Worm (Caenorhabditis elegans) whole organism, L2 larva: ENCODE data around the gene F20C5.7.

Experiments
- C34F6.9 ChIP-seq: fragments of 150-350 bp; optimal IDR thresholded peaks from 2 replicates; lab custom pipeline; 2014; ENCODE audit warnings: missing biosample characterization, missing genetic modification characterization
- F13H6.1 ChIP-seq: sonication (generic microtip); optimal IDR thresholded peaks from 2 replicates; lab custom pipeline; 2016; ENCODE audit warnings: missing genetic modification characterization, missing compliant biosample characterization
- R02D3.7 ChIP-seq: fragments of 150-350 bp; optimal IDR thresholded peaks from 2 replicates; lab custom pipeline; 2014; ENCODE audit warnings: missing biosample characterization, missing genetic modification characterization
- Y55F3AM.14 ChIP-seq: fragments of 200-800 bp; sonication (Bioruptor generic); optimal IDR thresholded peaks from 2 replicates; lab custom pipeline; 2018; ENCODE audit warnings: mild to moderate bottlenecking, missing genetic modification characterization, missing compliant biosample characterization
- ZK546.5 ChIP-seq: sonication (generic microtip); optimal IDR thresholded peaks from 2 replicates; lab custom pipeline; 2017; ENCODE audit warnings: missing biosample characterization, missing genetic modification characterization
- alr-1 ChIP-seq: fragments of 150-350 bp; optimal IDR thresholded peaks from 2 replicates; lab custom pipeline; 2014; ENCODE audit warnings: missing biosample characterization, missing genetic modification characterization
- aly-2 ChIP-seq: fragments of 150-350 bp; optimal IDR thresholded peaks from 2 replicates; lab custom pipeline; 2014; ENCODE audit warnings: missing biosample characterization, missing genetic modification characterization
- ama-1 ChIP-seq: fragments of 150-350 bp; optimal IDR thresholded peaks from 2 replicates; lab custom pipeline; 2018; ENCODE audit warnings: inconsistent platforms
- blmp-1 ChIP-seq: sonication (generic microtip); optimal IDR thresholded peaks from 2 replicates; lab custom pipeline; 2017; ENCODE audit warnings: missing genetic modification characterization, mild to moderate bottlenecking, missing compliant biosample characterization, antibody characterized with exemption, moderate library complexity; ENCODE audit not compliant: insufficient read depth
- ceh-16 ChIP-seq: fragments of 150-350 bp; optimal IDR thresholded peaks from 2 replicates; lab custom pipeline; 2014; ENCODE audit warnings: missing biosample characterization, missing genetic modification characterization
- ceh-82 ChIP-seq: fragments of 150-350 bp; optimal IDR thresholded peaks from 2 replicates; lab custom pipeline; 2014; ENCODE audit warnings: missing biosample characterization, missing genetic modification characterization
- crh-2 ChIP-seq: sonication (generic microtip); optimal IDR thresholded peaks from 2 replicates; lab custom pipeline; 2017; ENCODE audit warnings: missing biosample characterization, missing genetic modification characterization
- dmd-4 ChIP-seq: sonication (generic microtip); optimal IDR thresholded peaks from 2 replicates; lab custom pipeline; 2017; ENCODE audit warnings: missing biosample characterization, missing genetic modification characterization
- egl-27 ChIP-seq: sonication (generic microtip); optimal IDR thresholded peaks from 3 replicates; lab custom pipeline; 2017; ENCODE audit warnings: missing biosample characterization, missing genetic modification reagents, missing genetic modification characterization
- elt-3 ChIP-seq: sonication (generic microtip); optimal IDR thresholded peaks from 2 replicates; lab custom pipeline; 2017; ENCODE audit warnings: missing biosample characterization, missing genetic modification characterization
- fos-1 ChIP-seq: fragments of 150-350 bp; optimal IDR thresholded peaks from 2 replicates; lab custom pipeline; 2014; ENCODE audit warnings: missing biosample characterization, missing genetic modification characterization
- gmeb-1 ChIP-seq: fragments of 150-350 bp; optimal IDR thresholded peaks from 2 replicates; lab custom pipeline; 2014; ENCODE audit warnings: missing biosample characterization, missing genetic modification characterization
- lin-11 ChIP-seq: fragments of 150-350 bp; sonication (generic microtip); optimal IDR thresholded peaks from 2 replicates; lab custom pipeline; 2014; ENCODE audit warnings: missing biosample characterization, missing genetic modification characterization, inconsistent platforms, mixed read lengths
- lin-13 ChIP-seq: fragments of 150-350 bp; optimal IDR thresholded peaks from 2 replicates; lab custom pipeline; 2014; ENCODE audit warnings: missing biosample characterization, missing genetic modification reagents, missing genetic modification characterization
- lin-39 ChIP-seq: fragments of 150-350 bp; optimal IDR thresholded peaks from 2 replicates; lab custom pipeline; 2014; ENCODE audit warnings: missing biosample characterization, missing genetic modification reagents, missing genetic modification characterization
- lsy-2 ChIP-seq, 2 experiments: fragments of 150-350 bp in 1 of 2; sonication (generic microtip) in 1 of 2; optimal IDR thresholded peaks; 2 replicates each; lab custom pipeline; 2014 to 2017; ENCODE audit warnings: missing biosample characterization in 2 of 2, missing genetic modification characterization in 2 of 2
- mbf-1 ChIP-seq: sonication (generic microtip); optimal IDR thresholded peaks from 2 replicates; lab custom pipeline; 2017; ENCODE audit warnings: missing biosample characterization, missing genetic modification characterization
- mdl-1 ChIP-seq, 2 experiments: fragments of 150-350 bp in 1 of 2; sonication (generic microtip) in 1 of 2; optimal IDR thresholded peaks; 2 replicates each; lab custom pipeline; 2017; ENCODE audit warnings: missing biosample characterization in 2 of 2, missing genetic modification characterization in 2 of 2
- nhr-11 ChIP-seq: fragments of 150-350 bp; optimal IDR thresholded peaks from 2 replicates; lab custom pipeline; 2014; ENCODE audit warnings: missing biosample characterization, missing genetic modification characterization
- nhr-12 ChIP-seq: fragments of 150-350 bp; optimal IDR thresholded peaks from 2 replicates; lab custom pipeline; 2014; ENCODE audit warnings: missing biosample characterization, missing genetic modification characterization
- nhr-129 ChIP-seq: fragments of 150-350 bp; optimal IDR thresholded peaks from 2 replicates; lab custom pipeline; 2014; ENCODE audit warnings: missing biosample characterization, missing genetic modification characterization
- nhr-21 ChIP-seq: fragments of 150-350 bp; optimal IDR thresholded peaks from 2 replicates; lab custom pipeline; 2014; ENCODE audit warnings: missing biosample characterization, missing genetic modification characterization
- nhr-25 ChIP-seq: fragments of 150-350 bp; sonication (generic microtip); optimal IDR thresholded peaks from 3 replicates; lab custom pipeline; 2014; ENCODE audit warnings: missing biosample characterization, missing genetic modification characterization
- nhr-6 ChIP-seq: fragments of 150-350 bp; optimal IDR thresholded peaks from 2 replicates; lab custom pipeline; 2014; ENCODE audit warnings: missing biosample characterization, missing genetic modification characterization
- nhr-77 ChIP-seq: fragments of 150-350 bp; optimal IDR thresholded peaks from 2 replicates; lab custom pipeline; 2014; ENCODE audit warnings: missing biosample characterization, missing genetic modification characterization
- peb-1 ChIP-seq: fragments of 150-350 bp; optimal IDR thresholded peaks from 2 replicates; lab custom pipeline; 2014; ENCODE audit warnings: missing biosample characterization, missing genetic modification characterization
- sem-4 ChIP-seq: fragments of 150-350 bp; optimal IDR thresholded peaks from 2 replicates; lab custom pipeline; 2014; ENCODE audit warnings: missing biosample characterization, missing genetic modification reagents, missing genetic modification characterization
- skn-1 ChIP-seq: sonication (generic microtip); optimal IDR thresholded peaks from 2 replicates; lab custom pipeline; 2017; ENCODE audit warnings: missing biosample characterization, missing genetic modification characterization
- sma-3 ChIP-seq: sonication (generic microtip); optimal IDR thresholded peaks from 2 replicates; lab custom pipeline; 2016; ENCODE audit warnings: missing genetic modification reagents, missing genetic modification characterization, missing compliant biosample characterization
- sma-9 ChIP-seq, 2 experiments: fragments of 150-350 bp in 1 of 2; sonication (generic microtip) in 1 of 2; optimal IDR thresholded peaks; 2 replicates each; lab custom pipeline; 2014 to 2016; ENCODE audit warnings: missing genetic modification characterization in 2 of 2, mild to moderate bottlenecking in 1 of 2, missing biosample characterization in 1 of 2, missing compliant biosample characterization in 1 of 2, missing genetic modification reagents in 1 of 2, moderate library complexity in 1 of 2
- snpc-4 ChIP-seq: fragments of 150-350 bp; optimal IDR thresholded peaks from 2 replicates; lab custom pipeline; 2014; ENCODE audit warnings: missing biosample characterization, missing genetic modification characterization
- unc-39 ChIP-seq: fragments of 150-350 bp; optimal IDR thresholded peaks from 2 replicates; lab custom pipeline; 2014; ENCODE audit warnings: missing biosample characterization, missing genetic modification characterization
- unc-55 ChIP-seq: fragments of 150-350 bp; sonication (generic microtip); optimal IDR thresholded peaks from 3 replicates; lab custom pipeline; 2014; ENCODE audit warnings: missing biosample characterization, missing genetic modification reagents, missing genetic modification characterization
- unc-62 ChIP-seq: fragments of 150-350 bp; optimal IDR thresholded peaks from 2 replicates; lab custom pipeline; 2014; ENCODE audit warnings: missing biosample characterization, missing genetic modification reagents, missing genetic modification characterization
- zag-1 ChIP-seq: fragments of 150-350 bp; optimal IDR thresholded peaks from 2 replicates; lab custom pipeline; 2014; ENCODE audit warnings: missing biosample characterization, missing genetic modification characterization
- ztf-1 ChIP-seq: fragments of 200-800 bp; sonication (Bioruptor generic); conservative IDR thresholded peaks from 2 replicates; pipeline ENCODE4 v1.3.6; 2022; ENCODE audit warnings: missing genetic modification characterization, missing compliant biosample characterization
- ztf-11 ChIP-seq: sonication (generic microtip); optimal IDR thresholded peaks from 2 replicates; lab custom pipeline; 2017; ENCODE audit warnings: missing biosample characterization, missing genetic modification characterization
- ztf-4 ChIP-seq: fragments of 150-350 bp; optimal IDR thresholded peaks from 2 replicates; lab custom pipeline; 2014; ENCODE audit warnings: missing biosample characterization, missing genetic modification characterization

F20C5.7 gene

ce11 chrIV:8754146-8754545 lies 8.7 kb upstream of the F20C5.7 start:
- TF ChIP-seq elt-3 = no peak
- TF ChIP-seq lin-13 = no peak
- TF ChIP-seq ztf-1 = no peak
- no peak for TF ChIP-seq lin-39 (tag; lab: Kevin White, UChicago)
- no peak for TF ChIP-seq nhr-6
- no peak for TF ChIP-seq R02D3.7 (tag; lab: Kevin White, UChicago)
- TF ChIP-seq blmp-1 (tag; lab: Kevin White, UChicago) = no peak
- TF ChIP-seq mbf-1 (tag; lab: Kevin White, UChicago) = no peak
- TF ChIP-seq nhr-129 = no peak
- no peak for TF ChIP-seq nhr-11 (tag; lab: Kevin White, UChicago)
- TF ChIP-seq sma-3 (GFP tag; lab: Kevin White, UChicago) = no peak
- TF ChIP-seq gmeb-1 = no peak
- TF ChIP-seq ztf-11 (tag; lab: Kevin White, UChicago) = no peak
- TF ChIP-seq egl-27 (tag; lab: Kevin White, UChicago) = no peak
- no peak for TF ChIP-seq unc-62
- TF ChIP-seq unc-39 (tag; lab: Kevin White, UChicago) = no peak
- TF ChIP-seq aly-2 (tag; lab: Kevin White, UChicago) = no peak
- no peak for TF ChIP-seq nhr-77 (tag; lab: Kevin White, UChicago)
- no peak for TF ChIP-seq lsy-2 (tag; optimal IDR thresholded peaks at IDR 0.05; lab: Kevin White, UChicago)
- TF ChIP-seq, all 48 proteins: peak for 0

- TF ChIP-seq ceh-16 (tag; lab: Kevin White, UChicago) = no peak
- no peak for TF ChIP-seq mbf-1 (tag; lab: Kevin White, UChicago)
- TF ChIP-seq snpc-4 (tag; lab: Kevin White, UChicago) = no peak
- TF ChIP-seq peb-1 = no peak
- TF ChIP-seq aly-2 (tag; lab: Kevin White, UChicago) = no peak
- TF ChIP-seq C34F6.9 (tag; lab: Kevin White, UChicago) = no peak
- TF ChIP-seq ztf-11 (tag; lab: Kevin White, UChicago) = no peak
- no peak for TF ChIP-seq nhr-25 (tag; lab: Kevin White, UChicago)
- TF ChIP-seq lin-13 = no peak
- no peak for TF ChIP-seq dmd-4 (tag; lab: Kevin White, UChicago)
- TF ChIP-seq Y55F3AM.14 = no peak
- TF ChIP-seq zag-1 (tag; lab: Kevin White, UChicago) = no peak
- TF ChIP-seq nhr-6 = no peak
- no peak for TF ChIP-seq nhr-21
- no peak for TF ChIP-seq ZK546.5 (tag; lab: Kevin White, UChicago)
- no peak for TF ChIP-seq ama-1 (lab: Kevin White, UChicago)
- TF ChIP-seq alr-1 (tag; lab: Kevin White, UChicago) = no peak
- no peak for TF ChIP-seq gmeb-1
- no peak for TF ChIP-seq ztf-4 (tag; lab: Kevin White, UChicago)
Measured at ce11 chrIV:8752492-8752891, 7.0 kb upstream of the F20C5.7 start.

ce11 chrIV:8748967-8749366 lies 3.5 kb upstream of the F20C5.7 start:
- no peak for TF ChIP-seq lin-11 (tag; lab: Kevin White, UChicago)
- TF ChIP-seq skn-1 (tag; lab: Kevin White, UChicago) = no peak
- TF ChIP-seq crh-2 (tag; lab: Kevin White, UChicago) = no peak
- no peak for TF ChIP-seq nhr-11 (tag; lab: Kevin White, UChicago)
- no peak for TF ChIP-seq mbf-1 (tag; lab: Kevin White, UChicago)
- no peak for TF ChIP-seq ceh-82 (tag; lab: Kevin White, UChicago)
- no peak for TF ChIP-seq nhr-77 (tag; lab: Kevin White, UChicago)
- no peak for TF ChIP-seq unc-39 (tag; lab: Kevin White, UChicago)
- no peak for TF ChIP-seq ztf-4 (tag; lab: Kevin White, UChicago)

- peak; percentile 46 for TF ChIP-seq nhr-129
- TF ChIP-seq mdl-1 (tag; optimal IDR thresholded peaks at IDR 0.05; lab: Kevin White, UChicago) = peak in 1 of 2 experiments; percentile 31
- peak; percentile 85 for TF ChIP-seq unc-55
- TF ChIP-seq blmp-1 (tag; lab: Kevin White, UChicago) = peak; percentile 43
- TF ChIP-seq unc-39 (tag; lab: Kevin White, UChicago) = no peak
- no peak for TF ChIP-seq nhr-77 (tag; lab: Kevin White, UChicago)
- no peak for TF ChIP-seq nhr-12 (tag; lab: Kevin White, UChicago)
- TF ChIP-seq nhr-6 = peak; percentile 35
- TF ChIP-seq F13H6.1 (tag; lab: Kevin White, UChicago) = no peak
- TF ChIP-seq ztf-11 (tag; lab: Kevin White, UChicago) = no peak
- peak; percentile 89 for TF ChIP-seq C34F6.9 (tag; lab: Kevin White, UChicago)
- TF ChIP-seq egl-27 (tag; lab: Kevin White, UChicago) = peak; percentile 11
- no peak for TF ChIP-seq R02D3.7 (tag; lab: Kevin White, UChicago)
- peak; percentile 55 for TF ChIP-seq lin-11 (tag; lab: Kevin White, UChicago)
- TF ChIP-seq fos-1 = peak; percentile 55
- TF ChIP-seq sma-9 (GFP tag; optimal IDR thresholded peaks at IDR 0.05; lab: Kevin White, UChicago) = peak; percentile 84
- no peak for TF ChIP-seq sma-9 (tag; optimal IDR thresholded peaks at IDR 0.05; lab: Kevin White, UChicago)
- TF ChIP-seq ceh-82 (tag; lab: Kevin White, UChicago) = no peak
- peak; percentile 91 for TF ChIP-seq crh-2 (tag; lab: Kevin White, UChicago)
- peak; percentile 70 for TF ChIP-seq nhr-21
- no peak for TF ChIP-seq elt-3
- TF ChIP-seq ceh-16 (tag; lab: Kevin White, UChicago) = no peak
- peak; percentile 89 for TF ChIP-seq gmeb-1
- peak; percentile 52 for TF ChIP-seq ztf-4 (tag; lab: Kevin White, UChicago)
- TF ChIP-seq sem-4 (tag; lab: Kevin White, UChicago) = peak; percentile 37
- TF ChIP-seq lin-13 = peak; percentile 67
- peak; percentile 31 for TF ChIP-seq snpc-4 (tag; lab: Kevin White, UChicago)
- peak; percentile 68 to 89 for TF ChIP-seq lsy-2 (tag; optimal IDR thresholded peaks at IDR 0.05; lab: Kevin White, UChicago)
- peak; percentile 26 for TF ChIP-seq dmd-4 (tag; lab: Kevin White, UChicago)
Measured at ce11 chrIV:8743654-8744332, 1.7 kb downstream of the F20C5.7 start, which contains the start of gene F21D5.7. Gene F21D5.7, minus strand, starts transcription at chrIV:8743704.
